Fruit fly (Drosophila melanogaster) whole organism, prepupa: ENCODE data around the gene CG10898.
A peak's percentile ranks its signal among the peaks of the same experiment; 100 is the strongest.

Source experiments
- Blimp-1 ChIP-seq: fragments of 200-800 bp; sonication (Bioruptor generic); optimal IDR thresholded peaks from 3 replicates; lab custom pipeline; 2017; ENCODE audit warnings: missing biosample characterization, missing genetic modification characterization, mild to moderate bottlenecking, moderate library complexity, missing genetic modification reagents
- CG10631 ChIP-seq: fragments of 200-800 bp; sonication (Bioruptor generic); optimal IDR thresholded peaks from 2 replicates; lab custom pipeline; 2016; ENCODE audit warnings: missing biosample characterization, missing genetic modification characterization
- CG10669 ChIP-seq: fragments of 200-800 bp; sonication (Bioruptor generic); optimal IDR thresholded peaks from 3 replicates; lab custom pipeline; 2018; ENCODE audit warnings: missing biosample characterization, mild to moderate bottlenecking, missing genetic modification characterization, moderate library complexity
- CG11762 ChIP-seq: fragments of 200-800 bp; sonication (Bioruptor generic); optimal IDR thresholded peaks from 3 replicates; lab custom pipeline; 2016; ENCODE audit warnings: missing biosample characterization, missing genetic modification characterization; ENCODE audit not compliant: insufficient read depth
- CG11902 ChIP-seq: fragments of 200-800 bp; sonication (Bioruptor generic); optimal IDR thresholded peaks from 3 replicates; lab custom pipeline; 2016; ENCODE audit warnings: missing biosample characterization, missing genetic modification characterization
- CG15336 ChIP-seq: fragments of 200-800 bp; sonication (Bioruptor generic); IDR thresholded peaks from 2 replicates; pipeline ENCODE4 v1.3.6; 2022; ENCODE audit warnings: missing biosample characterization, missing genetic modification characterization
- CG1621 ChIP-seq: fragments of 200-800 bp; sonication (Bioruptor generic); optimal IDR thresholded peaks from 3 replicates; lab custom pipeline; 2018; ENCODE audit warnings: missing biosample characterization, mild to moderate bottlenecking, missing genetic modification characterization
- CG16779 ChIP-seq: fragments of 200-800 bp; sonication (Bioruptor generic); optimal IDR thresholded peaks from 3 replicates; lab custom pipeline; 2017; ENCODE audit warnings: missing biosample characterization, mild to moderate bottlenecking, missing genetic modification characterization
- CG3032 ChIP-seq: fragments of 200-800 bp; optimal IDR thresholded peaks from 2 replicates; lab custom pipeline; 2019; ENCODE audit warnings: missing biosample characterization, mild to moderate bottlenecking, missing genetic modification characterization, moderate library complexity
- CG31627 ChIP-seq: fragments of 200-800 bp; sonication (Bioruptor generic); optimal IDR thresholded peaks from 3 replicates; lab custom pipeline; 2016; ENCODE audit warnings: missing biosample characterization, missing genetic modification characterization
- CG3919 ChIP-seq: fragments of 200-800 bp; sonication (Bioruptor generic); optimal IDR thresholded peaks from 3 replicates; lab custom pipeline; 2016; ENCODE audit warnings: missing biosample characterization, missing genetic modification characterization
- CG6163 ChIP-seq: fragments of 200-800 bp; sonication (Bioruptor generic); IDR thresholded peaks from 3 replicates; pipeline ENCODE4 v1.3.6; 2022; ENCODE audit warnings: missing biosample characterization, missing genetic modification characterization
- CG6792 ChIP-seq: fragments of 200-800 bp; sonication (Bioruptor generic); optimal IDR thresholded peaks from 3 replicates; lab custom pipeline; 2016; ENCODE audit warnings: missing biosample characterization, missing genetic modification characterization
- CG6808 ChIP-seq: fragments of 200-800 bp; sonication (Bioruptor generic); optimal IDR thresholded peaks from 3 replicates; lab custom pipeline; 2017; ENCODE audit warnings: missing biosample characterization, missing genetic modification characterization, mild to moderate bottlenecking, moderate library complexity, missing genetic modification reagents
- CG6854 ChIP-seq: fragments of 200-800 bp; sonication (Bioruptor generic); optimal IDR thresholded peaks from 2 replicates; lab custom pipeline; 2017; ENCODE audit warnings: missing biosample characterization, mild to moderate bottlenecking, missing genetic modification characterization
- CG7368 ChIP-seq: fragments of 200-800 bp; sonication (Bioruptor generic); optimal IDR thresholded peaks from 3 replicates; lab custom pipeline; 2016; ENCODE audit warnings: missing biosample characterization, missing genetic modification characterization
- CG8119 ChIP-seq: fragments of 200-800 bp; sonication (Bioruptor generic); IDR thresholded peaks from 3 replicates; pipeline ENCODE4 v1.3.6; 2022; ENCODE audit warnings: missing biosample characterization, missing genetic modification characterization
- CG8319 ChIP-seq: fragments of 200-800 bp; sonication (Bioruptor generic); optimal IDR thresholded peaks from 3 replicates; lab custom pipeline; 2016; ENCODE audit warnings: missing biosample characterization, missing genetic modification characterization
- CG8632 ChIP-seq: fragments of 200-800 bp; sonication (Bioruptor generic); optimal IDR thresholded peaks from 3 replicates; lab custom pipeline; 2016; ENCODE audit warnings: missing biosample characterization, missing genetic modification characterization
- CG9139 ChIP-seq: fragments of 200-800 bp; sonication (Bioruptor generic); optimal IDR thresholded peaks from 3 replicates; lab custom pipeline; 2017; ENCODE audit warnings: missing biosample characterization, mild to moderate bottlenecking, missing genetic modification characterization
- Eip78C ChIP-seq: fragments of 200-800 bp; sonication (Bioruptor generic); peaks from one replicate; lab custom pipeline; 2016; ENCODE audit warnings: missing biosample characterization, missing genetic modification characterization
- Eip93F ChIP-seq: fragments of 200-800 bp; sonication (Bioruptor generic); optimal IDR thresholded peaks from 2 replicates; lab custom pipeline; 2016; ENCODE audit warnings: missing biosample characterization, mild to moderate bottlenecking, missing genetic modification characterization
- Ets21C ChIP-seq: fragments of 200-800 bp; sonication (Bioruptor generic); optimal IDR thresholded peaks from 3 replicates; lab custom pipeline; 2016; ENCODE audit warnings: missing biosample characterization, missing genetic modification characterization
- Ets96B ChIP-seq: fragments of 200-800 bp; optimal IDR thresholded peaks from 2 replicates; lab custom pipeline; 2019; ENCODE audit warnings: missing biosample characterization, mild to moderate bottlenecking, missing genetic modification characterization, moderate library complexity
- Gug ChIP-seq: fragments of 200-800 bp; sonication (Bioruptor generic); IDR thresholded peaks from 2 replicates; pipeline ENCODE4 v1.3.6; 2022; ENCODE audit warnings: missing biosample characterization, missing genetic modification characterization
- Hr38 ChIP-seq: sonication (Bioruptor generic); optimal IDR thresholded peaks from 2 replicates; lab custom pipeline; 2016; ENCODE audit warnings: missing biosample characterization, missing genetic modification characterization
- Hr39 ChIP-seq: fragments of 200-800 bp; sonication (Bioruptor generic); optimal IDR thresholded peaks from 2 replicates; lab custom pipeline; 2016; ENCODE audit warnings: missing biosample characterization, missing genetic modification characterization
- Hr4 ChIP-seq: fragments of 200-800 bp; sonication (Bioruptor generic); optimal IDR thresholded peaks from 3 replicates; lab custom pipeline; 2016; ENCODE audit warnings: missing biosample characterization, missing genetic modification characterization
- Lpt ChIP-seq: fragments of 200-800 bp; sonication (Bioruptor generic); optimal IDR thresholded peaks from 3 replicates; lab custom pipeline; 2016; ENCODE audit warnings: missing biosample characterization, missing genetic modification characterization
- Met ChIP-seq: fragments of 200-800 bp; sonication (Bioruptor generic); optimal IDR thresholded peaks from 3 replicates; lab custom pipeline; 2016; ENCODE audit warnings: missing biosample characterization, missing genetic modification characterization
- Smox ChIP-seq: fragments of 200-800 bp; sonication (Bioruptor generic); optimal IDR thresholded peaks from 3 replicates; lab custom pipeline; 2016; ENCODE audit warnings: missing biosample characterization, missing genetic modification characterization
- Sox102F ChIP-seq: fragments of 200-800 bp; sonication (Bioruptor generic); optimal IDR thresholded peaks from 2 replicates; lab custom pipeline; 2016; ENCODE audit warnings: missing biosample characterization, mild to moderate bottlenecking, missing genetic modification characterization
- Sox14 ChIP-seq: fragments of 200-800 bp; sonication (Bioruptor generic); optimal IDR thresholded peaks from 3 replicates; lab custom pipeline; 2016; ENCODE audit warnings: missing biosample characterization, missing genetic modification characterization
- Sox15 ChIP-seq: fragments of 200-800 bp; sonication (Bioruptor generic); optimal IDR thresholded peaks from 3 replicates; lab custom pipeline; 2016; ENCODE audit warnings: missing biosample characterization, missing genetic modification characterization
- achi ChIP-seq: fragments of 200-800 bp; sonication (Bioruptor generic); optimal IDR thresholded peaks from 3 replicates; lab custom pipeline; 2016; ENCODE audit warnings: missing biosample characterization, missing genetic modification characterization
- acj6 ChIP-seq: fragments of 200-800 bp; sonication (Bioruptor generic); optimal IDR thresholded peaks from 3 replicates; lab custom pipeline; 2016; ENCODE audit warnings: missing biosample characterization, missing genetic modification characterization
- cyc ChIP-seq: fragments of 200-800 bp; sonication (Bioruptor generic); optimal IDR thresholded peaks from 3 replicates; lab custom pipeline; 2016; ENCODE audit warnings: missing biosample characterization, missing genetic modification characterization
- dac ChIP-seq: fragments of 200-800 bp; sonication (Bioruptor generic); optimal IDR thresholded peaks from 2 replicates; lab custom pipeline; 2017; ENCODE audit warnings: missing biosample characterization, mild to moderate bottlenecking, missing genetic modification characterization
- dsx ChIP-seq: fragments of 200-800 bp; optimal IDR thresholded peaks from 3 replicates; lab custom pipeline; 2019; ENCODE audit warnings: missing biosample characterization, mild to moderate bottlenecking, missing genetic modification characterization, moderate library complexity; ENCODE audit not compliant: poor library complexity, severe bottlenecking
- eg ChIP-seq: fragments of 200-800 bp; sonication (Bioruptor generic); IDR thresholded peaks from 3 replicates; pipeline ENCODE4 v1.3.6; 2022; ENCODE audit warnings: missing biosample characterization, missing genetic modification characterization
- esn ChIP-seq: fragments of 200-800 bp; sonication (Bioruptor generic); optimal IDR thresholded peaks from 2 replicates; lab custom pipeline; 2016; ENCODE audit warnings: missing biosample characterization, mild to moderate bottlenecking, missing genetic modification characterization, moderate library complexity
- fd59A ChIP-seq: fragments of 200-800 bp; sonication (Bioruptor generic); optimal IDR thresholded peaks from 2 replicates; lab custom pipeline; 2017; ENCODE audit warnings: missing biosample characterization, mild to moderate bottlenecking, missing genetic modification characterization, missing genetic modification reagents
- fkh ChIP-seq: fragments of 200-800 bp; sonication (Bioruptor generic); optimal IDR thresholded peaks from 3 replicates; lab custom pipeline; 2017; ENCODE audit warnings: missing biosample characterization, mild to moderate bottlenecking, missing genetic modification characterization, moderate library complexity
- lz ChIP-seq: fragments of 200-800 bp; sonication (Bioruptor generic); optimal IDR thresholded peaks from 3 replicates; lab custom pipeline; 2016; ENCODE audit warnings: missing biosample characterization, missing genetic modification characterization
- net ChIP-seq: fragments of 200-800 bp; sonication (Bioruptor generic); optimal IDR thresholded peaks from 3 replicates; lab custom pipeline; 2016; ENCODE audit warnings: missing biosample characterization, missing genetic modification characterization
- pdm3 ChIP-seq: fragments of 200-800 bp; sonication (Bioruptor generic); optimal IDR thresholded peaks from 3 replicates; lab custom pipeline; 2016; ENCODE audit warnings: missing biosample characterization, missing genetic modification characterization
- salr ChIP-seq, 2 experiments: fragments of 200-800 bp; sonication (Bioruptor generic); optimal IDR thresholded peaks; 3 replicates each; lab custom pipeline; 2016 to 2018; ENCODE audit warnings: missing biosample characterization in 2 of 2, missing genetic modification characterization in 2 of 2, mild to moderate bottlenecking in 1 of 2
- spab ChIP-seq: fragments of 200-800 bp; sonication (Bioruptor generic); optimal IDR thresholded peaks from 2 replicates; lab custom pipeline; 2017; ENCODE audit warnings: missing biosample characterization, mild to moderate bottlenecking, missing genetic modification characterization, missing genetic modification reagents
- ss ChIP-seq, 2 experiments: fragments of 200-800 bp; sonication (Bioruptor generic); optimal IDR thresholded peaks; 2 replicates in 1 of 2; 3 replicates in 1 of 2; lab custom pipeline; 2017 to 2018; ENCODE audit warnings: mild to moderate bottlenecking in 2 of 2, missing biosample characterization in 2 of 2, missing genetic modification characterization in 2 of 2, moderate library complexity in 1 of 2
- svp ChIP-seq: fragments of 200-800 bp; sonication (Bioruptor generic); peaks from one replicate; lab custom pipeline; 2016; ENCODE audit warnings: missing biosample characterization, missing genetic modification characterization
- topi ChIP-seq: fragments of 200-800 bp; sonication (Bioruptor generic); optimal IDR thresholded peaks from 3 replicates; lab custom pipeline; 2016; ENCODE audit warnings: missing biosample characterization, missing genetic modification characterization

CG10898 gene

DNA sequence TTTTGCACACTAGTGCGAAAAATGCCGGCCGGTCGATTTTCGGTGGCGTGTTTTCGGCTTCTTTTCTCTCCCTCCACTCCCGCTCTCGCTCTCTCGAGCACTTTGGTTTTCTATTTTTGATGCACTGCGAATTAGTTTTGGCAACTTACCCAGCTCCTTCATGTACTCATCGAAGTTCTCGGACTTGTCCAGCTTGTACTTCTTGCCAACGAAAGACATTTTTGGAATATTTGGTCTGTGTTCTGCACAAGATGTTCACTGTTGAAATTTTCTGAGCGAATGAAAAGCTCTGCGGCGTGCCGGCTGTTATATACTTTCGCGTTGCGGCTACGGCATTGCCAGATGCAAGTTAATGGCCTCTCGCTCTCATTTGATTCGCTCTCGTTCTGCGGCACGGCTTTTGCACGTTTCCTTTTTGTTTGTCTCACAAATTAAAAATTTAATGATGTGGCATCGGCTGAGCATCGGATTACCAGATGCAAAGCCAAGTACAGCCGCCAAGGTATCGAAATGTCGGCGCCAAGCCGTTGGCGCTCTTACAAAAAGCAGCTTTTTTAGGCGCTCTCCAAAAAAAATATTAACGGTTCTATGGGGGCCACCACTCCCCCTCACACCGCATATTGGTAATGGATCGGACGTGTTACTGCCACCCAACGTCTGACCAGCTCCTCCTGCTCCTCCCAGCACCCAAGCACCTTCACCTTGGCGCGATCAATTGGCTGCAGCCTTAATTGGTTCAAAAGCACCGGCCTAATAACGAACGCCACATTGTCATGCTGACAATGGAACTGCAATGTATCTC is 9.4 kb downstream of the CG10898 start, which contains the start of the genes fabp and sea:
TSS of gene fabp (minus strand) at position 286 of the 802 bp plus-strand sequence.
TSS of gene sea (minus strand) at position 286 of the 802 bp plus-strand sequence.
- TF ChIP-seq CG3919 (GFP tag; lab: Kevin White, UChicago): peak; percentile 50
- TF ChIP-seq pdm3 (GFP tag; lab: Kevin White, UChicago): peak; percentile 26
- peak; percentile 44 for TF ChIP-seq CG6808 (GFP tag; lab: Kevin White, UChicago)
- TF ChIP-seq topi (GFP tag; lab: Kevin White, UChicago): peak; percentile 48
- peak; percentile 60 for TF ChIP-seq Eip78C (GFP tag; lab: Kevin White, UChicago)
- no peak for TF ChIP-seq Hr39 (GFP tag; lab: Kevin White, UChicago)
- TF ChIP-seq CG11762 (GFP tag; lab: Kevin White, UChicago): no peak
- TF ChIP-seq Blimp-1 (GFP tag; lab: Kevin White, UChicago): no peak
- TF ChIP-seq Sox102F (GFP tag; lab: Kevin White, UChicago): peak; percentile 67
- TF ChIP-seq CG8632 (GFP tag; lab: Kevin White, UChicago): no peak
- TF ChIP-seq CG31627 (GFP tag; lab: Kevin White, UChicago): no peak
- no peak for TF ChIP-seq Hr38 (GFP tag; lab: Kevin White, UChicago)
- TF ChIP-seq cyc (GFP tag; lab: Kevin White, UChicago): no peak
- no peak for TF ChIP-seq Ets21C (GFP tag; lab: Kevin White, UChicago)
- TF ChIP-seq Lpt (GFP tag; lab: Kevin White, UChicago): no peak
- TF ChIP-seq CG10669 (GFP tag; lab: Kevin White, UChicago): no peak
- TF ChIP-seq net (GFP tag; lab: Kevin White, UChicago): peak; percentile 33
- peak; percentile 50; the same call in 1 of the 2 replicates for TF ChIP-seq CG15336
- TF ChIP-seq Ets96B (tag; lab: Kevin White, UChicago): no peak
- TF ChIP-seq CG7368 (GFP tag; lab: Kevin White, UChicago): no peak
- no peak for TF ChIP-seq CG8319
- TF ChIP-seq Eip93F (GFP tag; lab: Kevin White, UChicago): no peak
- TF ChIP-seq eg (GFP tag; lab: Robert Waterston, UW): peak; percentile 53; the same call in 1 of the 3 replicates
- no peak for TF ChIP-seq CG10631 (GFP tag; lab: Kevin White, UChicago)
- no peak for TF ChIP-seq dsx (GFP tag; lab: Kevin White, UChicago)
- TF ChIP-seq Smox (GFP tag; lab: Kevin White, UChicago): no peak
- no peak for TF ChIP-seq spab (GFP tag; lab: Kevin White, UChicago)
- no peak for TF ChIP-seq Sox14 (GFP tag; lab: Kevin White, UChicago)
- no peak for TF ChIP-seq dac (GFP tag; lab: Kevin White, UChicago)
- TF ChIP-seq CG6792: no peak
- TF ChIP-seq CG16779 (tag; lab: Kevin White, UChicago): peak; percentile 39
- TF ChIP-seq CG6854 (GFP tag; lab: Kevin White, UChicago): peak; percentile 42
- peak; percentile 20 for TF ChIP-seq CG9139 (GFP tag; lab: Kevin White, UChicago)
- peak; percentile 13 for TF ChIP-seq CG1621 (tag; lab: Kevin White, UChicago)
- TF ChIP-seq Gug (GFP tag; lab: Robert Waterston, UW): no peak
- TF ChIP-seq CG6163 (GFP tag; lab: Robert Waterston, UW): peak; percentile 54; the same call in 1 of the 3 replicates
- TF ChIP-seq Sox15: no peak
- TF ChIP-seq fkh: no peak
- no peak for TF ChIP-seq acj6 (GFP tag; lab: Kevin White, UChicago)
- TF ChIP-seq ss (GFP tag; optimal IDR thresholded peaks at IDR 0.05; lab: Kevin White, UChicago): peak; percentile 27 to 46
- peak in 1 of 2 experiments; percentile 9 for TF ChIP-seq salr (GFP tag; optimal IDR thresholded peaks at IDR 0.05; lab: Kevin White, UChicago)
- peak; percentile 6 for TF ChIP-seq Met
- no peak for TF ChIP-seq fd59A (GFP tag; lab: Kevin White, UChicago)
- no peak for TF ChIP-seq CG11902 (GFP tag; lab: Kevin White, UChicago)
- TF ChIP-seq lz (GFP tag; lab: Kevin White, UChicago): no peak
- peak; percentile 2 for TF ChIP-seq CG3032 (tag; lab: Kevin White, UChicago)
- TF ChIP-seq esn (GFP tag; lab: Kevin White, UChicago): peak; percentile 49
- no peak for TF ChIP-seq Hr4 (GFP tag; lab: Kevin White, UChicago)
- TF ChIP-seq svp (GFP tag; lab: Kevin White, UChicago): no peak
- TF ChIP-seq achi (GFP tag; lab: Kevin White, UChicago): peak; percentile 9
- peak; percentile 50; the same call in 1 of the 3 replicates for TF ChIP-seq CG8119 (GFP tag; lab: Robert Waterston, UW)
